Worm (Caenorhabditis elegans): Measurements from ENCODE around the gene F31E3.6.

The F31E3.6 gene

DNA sequence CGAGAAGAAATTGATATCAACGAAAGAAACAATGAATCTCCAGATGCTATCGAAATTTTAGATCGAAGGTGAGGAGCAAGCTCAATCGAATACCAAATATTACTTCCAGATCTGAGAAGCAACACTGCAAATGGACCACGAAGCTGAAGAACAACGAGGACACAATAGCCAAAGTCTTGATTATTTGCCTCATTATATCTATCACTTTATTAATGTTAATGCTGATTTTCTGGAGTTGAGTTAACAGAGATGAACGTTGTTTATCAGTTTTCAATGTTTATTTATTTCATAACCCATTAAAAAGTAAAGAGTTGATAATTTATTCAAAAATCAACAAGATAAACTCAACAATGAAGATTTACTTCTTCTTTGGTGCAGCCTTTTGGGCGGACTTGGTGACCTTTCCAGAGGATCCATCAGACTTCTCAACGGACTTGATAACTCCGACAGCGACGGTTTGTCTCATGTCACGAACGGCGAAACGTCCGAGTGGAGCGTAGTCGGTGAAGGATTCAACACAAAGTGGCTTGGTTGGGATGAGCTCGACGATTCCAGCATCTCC lies 12.0 kb upstream of the F31E3.6 start:
- TF ChIP-seq flt-1 (GFP tag; IDR thresholded peaks at IDR 0.05) = no peak

ce11 chrIII:6970744-6971143 lies 11.1 kb upstream of the F31E3.6 start:
- TF ChIP-seq B0310.2 (tag; optimal IDR thresholded peaks at IDR 0.05) = no peak
- no peak for TF ChIP-seq hmbx-1 (tag; optimal IDR thresholded peaks at IDR 0.05)
- no peak for TF ChIP-seq pes-1 (GFP tag; IDR thresholded peaks at IDR 0.05)
- no peak for TF ChIP-seq flt-1 (GFP tag; IDR thresholded peaks at IDR 0.05)
- TF ChIP-seq tbx-37 (GFP tag; conservative IDR thresholded peaks at IDR 0.05) = no peak
- TF ChIP-seq hmg-4 (GFP tag; optimal IDR thresholded peaks at IDR 0.05) = no peak
- TF ChIP-seq hnd-1 (tag; optimal IDR thresholded peaks at IDR 0.05) = no peak
- no peak for TF ChIP-seq tra-4 (tag; optimal IDR thresholded peaks at IDR 0.05)

DNA sequence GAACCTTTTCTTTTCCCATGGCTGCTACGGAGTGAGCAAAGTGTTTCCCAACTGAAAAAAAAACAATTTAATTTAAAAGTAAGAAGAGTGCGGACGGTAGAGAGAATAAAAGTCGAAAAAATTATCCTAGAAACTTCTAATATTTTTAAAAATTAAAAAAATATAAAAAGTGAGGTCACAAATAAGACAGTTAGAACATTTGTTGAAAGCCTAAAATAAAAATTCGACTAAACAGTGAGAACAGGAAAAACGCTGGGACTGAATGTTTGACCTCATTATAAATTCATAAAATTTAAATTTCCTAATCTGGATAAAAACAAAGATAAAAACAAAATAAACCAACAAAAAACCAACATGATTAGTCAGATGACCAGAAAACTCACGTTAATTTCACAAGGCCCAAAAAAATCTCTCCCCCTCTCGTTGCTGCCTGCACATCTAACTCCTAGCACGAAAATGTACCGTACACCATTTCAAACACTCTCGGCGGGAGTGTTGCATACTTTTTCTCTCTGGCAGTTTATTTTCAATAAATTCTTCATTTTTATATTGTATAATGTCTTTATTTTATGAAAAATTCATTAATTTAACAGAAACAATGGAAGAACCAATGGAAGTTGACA lies 10.1 kb upstream of the F31E3.6 start, which contains the start of the genes eef-1A.1 and rfc-4:
Gene eef-1A.1 (minus strand): TSS at position 51 of the 623 bp plus-strand sequence.
Gene rfc-4 (plus strand): TSS at position 592 of the 623 bp plus-strand sequence.
- peak; percentile 89 for TF ChIP-seq F13C5.2 (tag; optimal IDR thresholded peaks at IDR 0.05)
- TF ChIP-seq ama-1 (optimal IDR thresholded peaks at IDR 0.05) = no peak
- peak; percentile 59 for TF ChIP-seq tbx-37 (GFP tag; conservative IDR thresholded peaks at IDR 0.05)
- peak; percentile 61 for TF ChIP-seq hmg-4 (GFP tag; optimal IDR thresholded peaks at IDR 0.05)
- peak; percentile 7 for TF ChIP-seq ceh-36 (tag; optimal IDR thresholded peaks at IDR 0.05)
- peak; percentile 50 for TF ChIP-seq hnd-1 (tag; optimal IDR thresholded peaks at IDR 0.05)
- no peak for TF ChIP-seq ets-7 (tag; optimal IDR thresholded peaks at IDR 0.05)
- TF ChIP-seq hmbx-1 (tag; optimal IDR thresholded peaks at IDR 0.05) = peak; percentile 9
- peak; percentile 84 for TF ChIP-seq flt-1 (GFP tag; IDR thresholded peaks at IDR 0.05)

ce11 chrIII:6973682-6974081 lies 8.2 kb upstream of the F31E3.6 start, which contains the start of gene F31E3.2:
F31E3.2 (plus strand) TSS chrIII:6973982.
- no peak for TF ChIP-seq pes-1 (GFP tag; IDR thresholded peaks at IDR 0.05)
- no peak for TF ChIP-seq ets-7 (tag; optimal IDR thresholded peaks at IDR 0.05)
- TF ChIP-seq ceh-13 (GFP tag; optimal IDR thresholded peaks at IDR 0.05) = no peak
- TF ChIP-seq F13C5.2 (tag; optimal IDR thresholded peaks at IDR 0.05) = no peak
- TF ChIP-seq ama-1 (optimal IDR thresholded peaks at IDR 0.05) = no peak
- no peak for TF ChIP-seq hnd-1 (tag; optimal IDR thresholded peaks at IDR 0.05)
- no peak for TF ChIP-seq flt-1 (GFP tag; IDR thresholded peaks at IDR 0.05)
- no peak for TF ChIP-seq scrt-1 (GFP tag; IDR thresholded peaks at IDR 0.05)
- no peak for TF ChIP-seq sea-1 (GFP tag; conservative IDR thresholded peaks at IDR 0.05)

ce11 chrIII:6974952-6975351 lies 6.9 kb upstream of the F31E3.6 start:
- TF ChIP-seq flt-1 (GFP tag; IDR thresholded peaks at IDR 0.05) (no peak), tra-4 (tag; optimal IDR thresholded peaks at IDR 0.05) (no peak), sea-1 (GFP tag; conservative IDR thresholded peaks at IDR 0.05) (no peak), aly-1 (tag; optimal IDR thresholded peaks at IDR 0.05) (no peak), hmg-4 (GFP tag; optimal IDR thresholded peaks at IDR 0.05) (no peak), tbx-11 (GFP tag; IDR thresholded peaks at IDR 0.05) (no peak), F13C5.2 (tag; optimal IDR thresholded peaks at IDR 0.05) (no peak), scrt-1 (GFP tag; IDR thresholded peaks at IDR 0.05) (no peak), B0310.2 (tag; optimal IDR thresholded peaks at IDR 0.05) (no peak), ceh-13 (GFP tag; optimal IDR thresholded peaks at IDR 0.05) (no peak), ama-1 (optimal IDR thresholded peaks at IDR 0.05) (no peak), hmbx-1 (tag; optimal IDR thresholded peaks at IDR 0.05) (no peak), ceh-36 (tag; optimal IDR thresholded peaks at IDR 0.05) (no peak), ets-7 (tag; optimal IDR thresholded peaks at IDR 0.05) (no peak), tbx-37 (GFP tag; conservative IDR thresholded peaks at IDR 0.05) (no peak), hnd-1 (tag; optimal IDR thresholded peaks at IDR 0.05) (no peak), pes-1 (GFP tag; IDR thresholded peaks at IDR 0.05) (no peak)

- TF ChIP-seq hmbx-1 (tag; optimal IDR thresholded peaks at IDR 0.05) (no peak), tbx-11 (GFP tag; IDR thresholded peaks at IDR 0.05) (no peak), hmg-4 (GFP tag; optimal IDR thresholded peaks at IDR 0.05) (peak; percentile 80), ets-7 (tag; optimal IDR thresholded peaks at IDR 0.05) (no peak), F13C5.2 (tag; optimal IDR thresholded peaks at IDR 0.05) (no peak), ceh-36 (tag; optimal IDR thresholded peaks at IDR 0.05) (no peak), flt-1 (GFP tag; IDR thresholded peaks at IDR 0.05) (no peak; the same call in 1 of the 2 replicates), sea-1 (GFP tag; conservative IDR thresholded peaks at IDR 0.05) (no peak), ama-1 (optimal IDR thresholded peaks at IDR 0.05) (no peak), scrt-1 (GFP tag; IDR thresholded peaks at IDR 0.05) (0 out of 2 replicates have a peak, but pooled peaks have one; percentile 7)
These were observed 3.0 kb upstream of the F31E3.6 start for ce11 chrIII:6978875-6979274.

ce11 chrIII:6979584-6979983 lies 2.3 kb upstream of the F31E3.6 start, which contains the start of gene ceh-20:
ceh-20 (plus strand) TSS chrIII:6979884.
- no peak for TF ChIP-seq tbx-37 (GFP tag; conservative IDR thresholded peaks at IDR 0.05)
- no peak for TF ChIP-seq tbx-11 (GFP tag; IDR thresholded peaks at IDR 0.05)
- TF ChIP-seq ceh-36 (tag; optimal IDR thresholded peaks at IDR 0.05) = no peak
- TF ChIP-seq ceh-13 (GFP tag; optimal IDR thresholded peaks at IDR 0.05) = no peak
- TF ChIP-seq F13C5.2 (tag; optimal IDR thresholded peaks at IDR 0.05) = no peak
- TF ChIP-seq ama-1 (optimal IDR thresholded peaks at IDR 0.05) = no peak
- no peak for TF ChIP-seq ets-7 (tag; optimal IDR thresholded peaks at IDR 0.05)
- TF ChIP-seq pes-1 (GFP tag; IDR thresholded peaks at IDR 0.05) = no peak
- TF ChIP-seq scrt-1 (GFP tag; IDR thresholded peaks at IDR 0.05) = no peak
- TF ChIP-seq hmbx-1 (tag; optimal IDR thresholded peaks at IDR 0.05) = no peak
- no peak for TF ChIP-seq sea-1 (GFP tag; conservative IDR thresholded peaks at IDR 0.05)
- TF ChIP-seq aly-1 (tag; optimal IDR thresholded peaks at IDR 0.05) = no peak
- no peak for TF ChIP-seq hnd-1 (tag; optimal IDR thresholded peaks at IDR 0.05)
- no peak for TF ChIP-seq hmg-4 (GFP tag; optimal IDR thresholded peaks at IDR 0.05)
- no peak for TF ChIP-seq B0310.2 (tag; optimal IDR thresholded peaks at IDR 0.05)

All from whole organism, early embryonic.